Fruit fly (Drosophila melanogaster) whole organism, prepupa: ENCODE data around the gene CG15638.

ENCODE experiments used
- Blimp-1 ChIP-seq: fragments of 200-800 bp; sonication (Bioruptor generic); optimal IDR thresholded peaks from 3 replicates; lab custom pipeline; 2017; ENCODE audit warnings: missing biosample characterization, missing genetic modification characterization, mild to moderate bottlenecking, moderate library complexity, missing genetic modification reagents
- CG10669 ChIP-seq: fragments of 200-800 bp; sonication (Bioruptor generic); optimal IDR thresholded peaks from 3 replicates; lab custom pipeline; 2018; ENCODE audit warnings: missing biosample characterization, mild to moderate bottlenecking, missing genetic modification characterization, moderate library complexity
- CG11762 ChIP-seq: fragments of 200-800 bp; sonication (Bioruptor generic); optimal IDR thresholded peaks from 3 replicates; lab custom pipeline; 2016; ENCODE audit warnings: missing biosample characterization, missing genetic modification characterization; ENCODE audit not compliant: insufficient read depth
- CG11902 ChIP-seq: fragments of 200-800 bp; sonication (Bioruptor generic); optimal IDR thresholded peaks from 3 replicates; lab custom pipeline; 2016; ENCODE audit warnings: missing biosample characterization, missing genetic modification characterization
- CG1621 ChIP-seq: fragments of 200-800 bp; sonication (Bioruptor generic); optimal IDR thresholded peaks from 3 replicates; lab custom pipeline; 2018; ENCODE audit warnings: missing biosample characterization, mild to moderate bottlenecking, missing genetic modification characterization
- CG16779 ChIP-seq: fragments of 200-800 bp; sonication (Bioruptor generic); optimal IDR thresholded peaks from 3 replicates; lab custom pipeline; 2017; ENCODE audit warnings: missing biosample characterization, mild to moderate bottlenecking, missing genetic modification characterization
- CG3032 ChIP-seq: fragments of 200-800 bp; optimal IDR thresholded peaks from 2 replicates; lab custom pipeline; 2019; ENCODE audit warnings: missing biosample characterization, mild to moderate bottlenecking, missing genetic modification characterization, moderate library complexity
- CG31627 ChIP-seq: fragments of 200-800 bp; sonication (Bioruptor generic); optimal IDR thresholded peaks from 3 replicates; lab custom pipeline; 2016; ENCODE audit warnings: missing biosample characterization, missing genetic modification characterization
- CG34406 ChIP-seq: fragments of 200-800 bp; sonication (Bioruptor generic); optimal IDR thresholded peaks from 3 replicates; lab custom pipeline; 2016; ENCODE audit warnings: missing biosample characterization, missing genetic modification characterization
- CG3919 ChIP-seq: fragments of 200-800 bp; sonication (Bioruptor generic); optimal IDR thresholded peaks from 3 replicates; lab custom pipeline; 2016; ENCODE audit warnings: missing biosample characterization, missing genetic modification characterization
- CG6276 ChIP-seq: fragments of 200-800 bp; sonication (Bioruptor generic); optimal IDR thresholded peaks from 2 replicates; lab custom pipeline; 2017; ENCODE audit warnings: missing biosample characterization, mild to moderate bottlenecking, missing genetic modification characterization
- CG6854 ChIP-seq: fragments of 200-800 bp; sonication (Bioruptor generic); optimal IDR thresholded peaks from 2 replicates; lab custom pipeline; 2017; ENCODE audit warnings: missing biosample characterization, mild to moderate bottlenecking, missing genetic modification characterization
- CG7368 ChIP-seq: fragments of 200-800 bp; sonication (Bioruptor generic); optimal IDR thresholded peaks from 3 replicates; lab custom pipeline; 2016; ENCODE audit warnings: missing biosample characterization, missing genetic modification characterization
- CG8119 ChIP-seq: fragments of 200-800 bp; sonication (Bioruptor generic); IDR thresholded peaks from 3 replicates; pipeline ENCODE4 v1.3.6; 2022; ENCODE audit warnings: missing biosample characterization, missing genetic modification characterization
- CG8319 ChIP-seq: fragments of 200-800 bp; sonication (Bioruptor generic); optimal IDR thresholded peaks from 3 replicates; lab custom pipeline; 2016; ENCODE audit warnings: missing biosample characterization, missing genetic modification characterization
- CG9139 ChIP-seq: fragments of 200-800 bp; sonication (Bioruptor generic); optimal IDR thresholded peaks from 3 replicates; lab custom pipeline; 2017; ENCODE audit warnings: missing biosample characterization, mild to moderate bottlenecking, missing genetic modification characterization
- Eip75B ChIP-seq: fragments of 200-800 bp; sonication (Bioruptor generic); optimal IDR thresholded peaks from 3 replicates; lab custom pipeline; 2016; ENCODE audit warnings: missing biosample characterization, missing genetic modification characterization
- Ets96B ChIP-seq: fragments of 200-800 bp; optimal IDR thresholded peaks from 2 replicates; lab custom pipeline; 2019; ENCODE audit warnings: missing biosample characterization, mild to moderate bottlenecking, missing genetic modification characterization, moderate library complexity
- Gug ChIP-seq: fragments of 200-800 bp; sonication (Bioruptor generic); IDR thresholded peaks from 2 replicates; pipeline ENCODE4 v1.3.6; 2022; ENCODE audit warnings: missing biosample characterization, missing genetic modification characterization
- Hr38 ChIP-seq: sonication (Bioruptor generic); optimal IDR thresholded peaks from 2 replicates; lab custom pipeline; 2016; ENCODE audit warnings: missing biosample characterization, missing genetic modification characterization
- Hr39 ChIP-seq: fragments of 200-800 bp; sonication (Bioruptor generic); optimal IDR thresholded peaks from 2 replicates; lab custom pipeline; 2016; ENCODE audit warnings: missing biosample characterization, missing genetic modification characterization
- Lpt ChIP-seq: fragments of 200-800 bp; sonication (Bioruptor generic); optimal IDR thresholded peaks from 3 replicates; lab custom pipeline; 2016; ENCODE audit warnings: missing biosample characterization, missing genetic modification characterization
- Met ChIP-seq: fragments of 200-800 bp; sonication (Bioruptor generic); optimal IDR thresholded peaks from 3 replicates; lab custom pipeline; 2016; ENCODE audit warnings: missing biosample characterization, missing genetic modification characterization
- OdsH ChIP-seq: fragments of 200-800 bp; sonication (Bioruptor generic); optimal IDR thresholded peaks from 3 replicates; lab custom pipeline; 2016; ENCODE audit warnings: missing biosample characterization, missing genetic modification characterization
- Smox ChIP-seq: fragments of 200-800 bp; sonication (Bioruptor generic); optimal IDR thresholded peaks from 3 replicates; lab custom pipeline; 2016; ENCODE audit warnings: missing biosample characterization, missing genetic modification characterization
- achi ChIP-seq: fragments of 200-800 bp; sonication (Bioruptor generic); optimal IDR thresholded peaks from 3 replicates; lab custom pipeline; 2016; ENCODE audit warnings: missing biosample characterization, missing genetic modification characterization
- acj6 ChIP-seq: fragments of 200-800 bp; sonication (Bioruptor generic); optimal IDR thresholded peaks from 3 replicates; lab custom pipeline; 2016; ENCODE audit warnings: missing biosample characterization, missing genetic modification characterization
- cyc ChIP-seq: fragments of 200-800 bp; sonication (Bioruptor generic); optimal IDR thresholded peaks from 3 replicates; lab custom pipeline; 2016; ENCODE audit warnings: missing biosample characterization, missing genetic modification characterization
- dac ChIP-seq: fragments of 200-800 bp; sonication (Bioruptor generic); optimal IDR thresholded peaks from 2 replicates; lab custom pipeline; 2017; ENCODE audit warnings: missing biosample characterization, mild to moderate bottlenecking, missing genetic modification characterization
- dsx ChIP-seq: fragments of 200-800 bp; optimal IDR thresholded peaks from 3 replicates; lab custom pipeline; 2019; ENCODE audit warnings: missing biosample characterization, mild to moderate bottlenecking, missing genetic modification characterization, moderate library complexity; ENCODE audit not compliant: poor library complexity, severe bottlenecking
- eg ChIP-seq: fragments of 200-800 bp; sonication (Bioruptor generic); IDR thresholded peaks from 3 replicates; pipeline ENCODE4 v1.3.6; 2022; ENCODE audit warnings: missing biosample characterization, missing genetic modification characterization
- esn ChIP-seq: fragments of 200-800 bp; sonication (Bioruptor generic); optimal IDR thresholded peaks from 2 replicates; lab custom pipeline; 2016; ENCODE audit warnings: missing biosample characterization, mild to moderate bottlenecking, missing genetic modification characterization, moderate library complexity
- fd59A ChIP-seq: fragments of 200-800 bp; sonication (Bioruptor generic); optimal IDR thresholded peaks from 2 replicates; lab custom pipeline; 2017; ENCODE audit warnings: missing biosample characterization, mild to moderate bottlenecking, missing genetic modification characterization, missing genetic modification reagents
- net ChIP-seq: fragments of 200-800 bp; sonication (Bioruptor generic); optimal IDR thresholded peaks from 3 replicates; lab custom pipeline; 2016; ENCODE audit warnings: missing biosample characterization, missing genetic modification characterization
- pdm3 ChIP-seq: fragments of 200-800 bp; sonication (Bioruptor generic); optimal IDR thresholded peaks from 3 replicates; lab custom pipeline; 2016; ENCODE audit warnings: missing biosample characterization, missing genetic modification characterization
- salr ChIP-seq, 2 experiments: fragments of 200-800 bp; sonication (Bioruptor generic); optimal IDR thresholded peaks; 3 replicates each; lab custom pipeline; 2016 to 2018; ENCODE audit warnings: missing biosample characterization in 2 of 2, missing genetic modification characterization in 2 of 2, mild to moderate bottlenecking in 1 of 2
- spab ChIP-seq: fragments of 200-800 bp; sonication (Bioruptor generic); optimal IDR thresholded peaks from 2 replicates; lab custom pipeline; 2017; ENCODE audit warnings: missing biosample characterization, mild to moderate bottlenecking, missing genetic modification characterization, missing genetic modification reagents
- ss ChIP-seq, 2 experiments: fragments of 200-800 bp; sonication (Bioruptor generic); optimal IDR thresholded peaks; 2 replicates in 1 of 2; 3 replicates in 1 of 2; lab custom pipeline; 2017 to 2018; ENCODE audit warnings: mild to moderate bottlenecking in 2 of 2, missing biosample characterization in 2 of 2, missing genetic modification characterization in 2 of 2, moderate library complexity in 1 of 2
- svp ChIP-seq: fragments of 200-800 bp; sonication (Bioruptor generic); peaks from one replicate; lab custom pipeline; 2016; ENCODE audit warnings: missing biosample characterization, missing genetic modification characterization
- topi ChIP-seq: fragments of 200-800 bp; sonication (Bioruptor generic); optimal IDR thresholded peaks from 3 replicates; lab custom pipeline; 2016; ENCODE audit warnings: missing biosample characterization, missing genetic modification characterization
- vri ChIP-seq: fragments of 200-800 bp; sonication (Bioruptor generic); optimal IDR thresholded peaks from 3 replicates; lab custom pipeline; 2016; ENCODE audit warnings: missing biosample characterization, mild to moderate bottlenecking, missing genetic modification characterization

CG15638 gene

dm6 chr2L:13531785-13532184 is 3.8 kb downstream of the CG15638 start, which contains the start of gene CG33644:
TSS of gene CG33644 (plus strand) at chr2L:13532085.
- TF ChIP-seq CG16779 (tag; lab: Kevin White, UChicago) = no peak
- no peak for TF ChIP-seq Smox (GFP tag; lab: Kevin White, UChicago)
- no peak for TF ChIP-seq ss (GFP tag; optimal IDR thresholded peaks at IDR 0.05; lab: Kevin White, UChicago)
- TF ChIP-seq dac (GFP tag; lab: Kevin White, UChicago) = no peak
- no peak for TF ChIP-seq CG7368
- TF ChIP-seq CG6276 (GFP tag; lab: Kevin White, UChicago) = no peak

dm6 chr2L:13530774-13531173 is 4.8 kb downstream of the CG15638 start, which contains the start of gene CG33643:
TSS of gene CG33643 (plus strand) at chr2L:13531074.
- TF ChIP-seq net (no peak), Lpt (GFP tag; lab: Kevin White, UChicago) (no peak), dac (GFP tag; lab: Kevin White, UChicago) (no peak), fd59A (GFP tag; lab: Kevin White, UChicago) (no peak), CG34406 (GFP tag; lab: Kevin White, UChicago) (no peak), Ets96B (no peak)

- TF ChIP-seq Blimp-1 (no peak), dsx (GFP tag; lab: Kevin White, UChicago) (no peak), CG31627 (GFP tag; lab: Kevin White, UChicago) (no peak), achi (no peak), Smox (GFP tag; lab: Kevin White, UChicago) (no peak), CG8119 (no peak), CG3032 (tag; lab: Kevin White, UChicago) (no peak), CG6854 (GFP tag; lab: Kevin White, UChicago) (no peak), esn (GFP tag; lab: Kevin White, UChicago) (no peak), CG10669 (no peak), topi (GFP tag; lab: Kevin White, UChicago) (no peak), CG34406 (GFP tag; lab: Kevin White, UChicago) (no peak)
Measured at dm6 chr2L:13529675-13530074, 5.9 kb downstream of the CG15638 start, which contains the start of gene CG33642. TSS of gene CG33642 (plus strand) at chr2L:13529975.

dm6 chr2L:13528742-13529141 is 6.8 kb downstream of the CG15638 start, which contains the start of gene CG33641:
TSS of gene CG33641 (plus strand) at chr2L:13529042.
- TF ChIP-seq CG7368 (no peak), CG8319 (GFP tag; lab: Kevin White, UChicago) (no peak), CG11762 (GFP tag; lab: Kevin White, UChicago) (no peak), CG3919 (GFP tag; lab: Kevin White, UChicago) (no peak), vri (GFP tag; lab: Kevin White, UChicago) (no peak), CG31627 (GFP tag; lab: Kevin White, UChicago) (no peak), cyc (no peak), Hr38 (GFP tag; lab: Kevin White, UChicago) (no peak), OdsH (GFP tag; lab: Kevin White, UChicago) (no peak), fd59A (GFP tag; lab: Kevin White, UChicago) (no peak), CG6276 (GFP tag; lab: Kevin White, UChicago) (no peak), Ets96B (no peak), Hr39 (GFP tag; lab: Kevin White, UChicago) (no peak), pdm3 (GFP tag; lab: Kevin White, UChicago) (no peak), topi (GFP tag; lab: Kevin White, UChicago) (no peak), CG9139 (GFP tag; lab: Kevin White, UChicago) (no peak), Met (no peak), CG1621 (tag; lab: Kevin White, UChicago) (no peak)

DNA sequence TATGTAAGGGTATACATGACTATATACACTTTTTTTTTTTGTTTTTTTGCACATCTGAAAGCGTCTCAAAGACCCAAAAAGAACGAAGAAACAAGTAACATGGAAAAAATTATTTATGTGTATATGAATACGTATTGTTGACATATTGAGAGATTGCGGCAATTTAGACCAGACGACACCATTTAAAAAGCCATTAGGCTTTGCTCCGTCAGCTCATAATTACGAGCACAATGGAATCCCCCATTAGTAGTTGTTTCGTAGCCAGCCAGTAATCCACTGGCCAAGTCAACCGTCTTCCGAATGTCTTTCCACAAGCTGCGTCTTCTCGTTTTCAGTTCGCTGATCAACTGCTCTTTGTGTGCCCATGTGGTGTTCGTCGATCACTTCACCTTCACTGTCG is 8.0 kb downstream of the CG15638 start, which contains the start of gene CG33640:
Gene CG33640, plus strand, starts transcription at position 301 of the 400 bp plus-strand sequence.
- TF ChIP-seq OdsH (GFP tag; lab: Kevin White, UChicago) = no peak
- TF ChIP-seq Eip75B (GFP tag; lab: Kevin White, UChicago) = no peak
- TF ChIP-seq eg (GFP tag; lab: Robert Waterston, UW) = no peak
- no peak for TF ChIP-seq CG8319 (GFP tag; lab: Kevin White, UChicago)
- no peak for TF ChIP-seq spab (GFP tag; lab: Kevin White, UChicago)
- no peak for TF ChIP-seq salr (GFP tag; optimal IDR thresholded peaks at IDR 0.05; lab: Kevin White, UChicago)
- TF ChIP-seq Gug (GFP tag; lab: Robert Waterston, UW) = no peak
- no peak for TF ChIP-seq CG8119
- TF ChIP-seq acj6 (GFP tag; lab: Kevin White, UChicago) = no peak
- no peak for TF ChIP-seq CG7368
- no peak for TF ChIP-seq dsx (GFP tag; lab: Kevin White, UChicago)
- no peak for TF ChIP-seq CG11902
- no peak for TF ChIP-seq CG1621 (tag; lab: Kevin White, UChicago)
- no peak for TF ChIP-seq svp
- no peak for TF ChIP-seq fd59A (GFP tag; lab: Kevin White, UChicago)
- no peak for TF ChIP-seq CG10669
